Worm (Caenorhabditis elegans): ENCODE results near the gene F10G2.10.

ce11 chrV:7325285-7325684 lies 3.3 kb downstream of the F10G2.10 start, which contains the start of gene srx-92:
- TF ChIP-seq flt-1 (GFP tag; IDR thresholded peaks at IDR 0.05) = no peak
- TF ChIP-seq ztf-29 (GFP tag; IDR thresholded peaks at IDR 0.05) = no peak

Measured in whole organism, midembryonic.